Worm (Caenorhabditis elegans) whole organism, late embryonic: ENCODE data around the gene T16A1.2.

ENCODE experiments used
- ama-1 ChIP-seq: fragments of 150-350 bp; optimal IDR thresholded peaks from 2 replicates; lab custom pipeline; 2014
- dve-1 ChIP-seq: sonication (generic microtip); optimal IDR thresholded peaks from 2 replicates; lab custom pipeline; 2017; ENCODE audit warnings: antibody characterized with exemption, mild to moderate bottlenecking, missing genetic modification characterization, missing compliant biosample characterization
- fkh-10 ChIP-seq: fragments of 150-350 bp; optimal IDR thresholded peaks from 2 replicates; lab custom pipeline; 2014; ENCODE audit warnings: missing biosample characterization, missing genetic modification reagents, missing genetic modification characterization
- madf-2 ChIP-seq: sonication (generic microtip); optimal IDR thresholded peaks from 2 replicates; lab custom pipeline; 2017; ENCODE audit warnings: missing genetic modification characterization, missing compliant biosample characterization
- nfya-1 ChIP-seq: sonication (generic microtip); optimal IDR thresholded peaks from 2 replicates; lab custom pipeline; 2017; ENCODE audit warnings: missing genetic modification characterization, mild to moderate bottlenecking, missing compliant biosample characterization, antibody characterized with exemption, moderate library complexity
- nhr-11 ChIP-seq: fragments of 150-350 bp; optimal IDR thresholded peaks from 2 replicates; lab custom pipeline; 2014; ENCODE audit warnings: missing biosample characterization, missing genetic modification characterization
- zip-5 ChIP-seq: sonication (generic microtip); optimal IDR thresholded peaks from 2 replicates; lab custom pipeline; 2016; ENCODE audit warnings: missing genetic modification characterization, missing compliant biosample characterization
- ztf-16 ChIP-seq: sonication (generic microtip); optimal IDR thresholded peaks from 2 replicates; lab custom pipeline; 2017; ENCODE audit warnings: missing genetic modification characterization, missing compliant biosample characterization

DNA sequence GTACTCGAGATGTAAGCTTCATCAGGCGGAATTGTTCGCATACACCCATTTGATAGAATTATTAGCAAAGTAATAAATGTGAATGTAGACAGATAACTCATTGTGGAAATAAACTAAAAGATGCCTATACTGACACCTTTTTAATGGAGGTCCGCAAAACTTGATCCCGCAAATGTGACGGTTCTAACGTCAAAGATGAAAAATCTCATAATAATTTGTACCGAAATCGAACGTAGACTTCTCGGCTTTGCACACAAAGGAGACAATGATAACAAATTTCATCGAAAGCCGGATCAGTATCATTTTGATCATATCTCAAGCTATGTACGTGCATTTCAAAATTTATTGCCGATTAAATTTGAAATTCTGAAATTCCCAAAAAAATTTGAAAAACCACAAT, 12.9 kb downstream of the T16A1.2 start, which contains the start of gene R52.4:
- TF ChIP-seq dve-1 (tag; lab: Kevin White, UChicago) (no peak), nhr-11 (tag; lab: Kevin White, UChicago) (no peak), fkh-10 (GFP tag; lab: Kevin White, UChicago) (no peak), ama-1 (lab: Kevin White, UChicago) (no peak), zip-5 (no peak), madf-2 (no peak), ztf-16 (tag; lab: Kevin White, UChicago) (no peak), nfya-1 (tag; lab: Kevin White, UChicago) (no peak)
